Worm (Caenorhabditis elegans): ENCODE results near the gene ZK816.1.
A peak's percentile ranks its signal among the peaks of the same experiment; 100 is the strongest.

ZK816.1 gene

DNA sequence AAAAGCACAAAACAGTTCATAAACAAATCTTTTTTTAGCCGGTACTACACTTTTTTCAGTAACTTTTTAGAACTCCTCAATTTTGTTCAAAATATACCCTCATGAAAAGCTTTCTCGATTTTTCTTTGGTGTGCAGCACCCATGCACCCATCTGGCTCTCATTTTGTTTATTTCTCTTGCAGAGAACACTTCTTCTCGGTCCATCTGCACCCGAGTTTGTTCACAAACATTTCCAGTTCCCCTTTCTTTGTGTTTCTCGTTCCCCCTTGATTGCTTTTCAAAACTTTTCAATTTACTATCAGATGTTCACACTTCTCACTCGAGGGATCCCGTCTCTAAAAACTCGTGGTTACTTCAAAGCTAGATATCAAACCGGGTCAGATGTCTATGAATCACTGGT, 42.0 kb downstream of the ZK816.1 start, which contains the start of gene slcf-2:
slcf-2 (plus strand) TSS at position 301 of the 400 bp plus-strand sequence.
- TF ChIP-seq lin-13 (tag; optimal IDR thresholded peaks at IDR 0.05): no peak
- TF ChIP-seq sptf-1 (tag; optimal IDR thresholded peaks at IDR 0.05): no peak
- TF ChIP-seq zip-8 (tag; optimal IDR thresholded peaks at IDR 0.05): no peak
- no peak for TF ChIP-seq nhr-76 (tag; optimal IDR thresholded peaks at IDR 0.05)
- TF ChIP-seq elt-3 (tag; optimal IDR thresholded peaks at IDR 0.05): no peak
- no peak for TF ChIP-seq unc-39 (tag; optimal IDR thresholded peaks at IDR 0.05)
- TF ChIP-seq M03D4.4 (tag; optimal IDR thresholded peaks at IDR 0.05): no peak
- no peak for TF ChIP-seq ces-1 (GFP tag; optimal IDR thresholded peaks at IDR 0.05)

ce11 chrX:3396735-3397134, 45.2 kb downstream of the ZK816.1 start:
- TF ChIP-seq elt-1 (tag; optimal IDR thresholded peaks at IDR 0.05; ENCODE audit: borderline replicate concordance, insufficient read depth) (peak; percentile 83), lsy-2 (tag; optimal IDR thresholded peaks at IDR 0.05) (no peak)

- TF ChIP-seq lin-32 (GFP tag; optimal IDR thresholded peaks at IDR 0.05): no peak
- no peak for TF ChIP-seq ham-2 (GFP tag; optimal IDR thresholded peaks at IDR 0.05)
- no peak for TF ChIP-seq lsy-2 (tag; optimal IDR thresholded peaks at IDR 0.05)
- TF ChIP-seq ztf-11 (tag; optimal IDR thresholded peaks at IDR 0.05): no peak
- no peak for TF ChIP-seq drap-1 (GFP tag; optimal IDR thresholded peaks at IDR 0.05)
- TF ChIP-seq lin-13 (tag; optimal IDR thresholded peaks at IDR 0.05): no peak
- no peak for TF ChIP-seq mep-1 (tag; optimal IDR thresholded peaks at IDR 0.05)
- TF ChIP-seq unc-120 (tag; optimal IDR thresholded peaks at IDR 0.05; ENCODE audit: poor library complexity, severe bottlenecking): no peak
- TF ChIP-seq sptf-1 (tag; optimal IDR thresholded peaks at IDR 0.05): no peak
- no peak for TF ChIP-seq nhr-2 (tag; optimal IDR thresholded peaks at IDR 0.05)
- no peak for TF ChIP-seq tbx-8 (GFP tag; optimal IDR thresholded peaks at IDR 0.05)
- no peak for TF ChIP-seq ceh-83 (GFP tag; optimal IDR thresholded peaks at IDR 0.05)
- TF ChIP-seq snpc-4 (tag; optimal IDR thresholded peaks at IDR 0.05): no peak
- no peak for TF ChIP-seq ceh-43 (GFP tag; optimal IDR thresholded peaks at IDR 0.05)
- TF ChIP-seq mls-2 (tag; optimal IDR thresholded peaks at IDR 0.05): no peak
- no peak for TF ChIP-seq ceh-39 (tag; optimal IDR thresholded peaks at IDR 0.05)
- TF ChIP-seq nhr-237 (tag; optimal IDR thresholded peaks at IDR 0.05): no peak
- TF ChIP-seq nhr-28 (tag; optimal IDR thresholded peaks at IDR 0.05): no peak
- TF ChIP-seq nhr-12 (tag; optimal IDR thresholded peaks at IDR 0.05): no peak
- TF ChIP-seq hlh-1 (tag; optimal IDR thresholded peaks at IDR 0.05): no peak
Measured at ce11 chrX:3399917-3400316, 48.4 kb downstream of the ZK816.1 start, which contains the start of gene cht-1. cht-1 (minus strand) TSS chrX:3400017.

DNA sequence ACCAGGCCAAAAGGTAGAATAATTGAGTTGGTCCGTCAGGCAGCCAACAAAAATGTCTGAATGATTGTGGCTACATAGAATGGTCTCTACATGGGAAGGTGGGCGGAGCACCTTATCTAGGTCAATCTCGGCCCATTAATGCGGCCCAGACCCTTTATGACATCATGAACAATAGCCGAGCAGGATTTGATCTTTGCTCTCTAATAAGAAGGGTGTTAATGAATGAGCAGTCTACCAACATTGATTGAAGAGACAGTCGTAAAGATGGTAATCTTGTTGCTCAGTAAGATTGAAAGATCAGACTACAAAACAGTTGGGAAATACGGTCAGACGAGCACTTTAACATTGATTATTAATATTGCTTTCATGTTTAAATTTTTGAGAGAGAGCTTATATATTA, 48.9 kb downstream of the ZK816.1 start:
- peak; percentile 76 for TF ChIP-seq elt-1 (tag; optimal IDR thresholded peaks at IDR 0.05; ENCODE audit: borderline replicate concordance, insufficient read depth)
- no peak for TF ChIP-seq mab-5 (tag; optimal IDR thresholded peaks at IDR 0.05)
- no peak for TF ChIP-seq ham-2 (GFP tag; optimal IDR thresholded peaks at IDR 0.05)
- TF ChIP-seq lin-32 (GFP tag; optimal IDR thresholded peaks at IDR 0.05): no peak
- peak; percentile 86 for TF ChIP-seq nhr-2 (tag; optimal IDR thresholded peaks at IDR 0.05)
- no peak for TF ChIP-seq ceh-83 (GFP tag; optimal IDR thresholded peaks at IDR 0.05)
- TF ChIP-seq snpc-4 (tag; optimal IDR thresholded peaks at IDR 0.05): no peak
- TF ChIP-seq drap-1 (GFP tag; optimal IDR thresholded peaks at IDR 0.05): no peak
- no peak for TF ChIP-seq ceh-39 (tag; optimal IDR thresholded peaks at IDR 0.05)

DNA sequence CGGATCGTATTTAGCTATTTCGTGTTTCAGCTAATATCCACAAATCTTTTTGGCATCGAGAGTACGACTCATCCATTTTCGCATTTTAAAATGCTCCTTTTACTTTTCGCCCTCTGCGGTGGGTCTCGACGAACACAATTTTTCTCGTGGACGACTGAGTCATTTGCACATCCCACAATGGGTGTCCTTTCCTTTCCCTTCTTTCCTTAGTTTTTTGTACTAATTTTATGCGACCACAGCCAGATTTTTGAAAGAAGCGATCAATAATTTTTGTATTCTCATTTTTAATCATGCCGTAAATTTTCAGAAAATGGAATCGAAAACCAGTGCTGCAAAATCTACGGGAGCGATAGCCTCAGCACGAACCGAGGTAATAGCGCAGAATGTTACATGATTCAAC, 50.2 kb downstream of the ZK816.1 start, which contains the start of gene C04F6.9:
C04F6.9 (plus strand) TSS at position 301 of the 400 bp plus-strand sequence.
- TF ChIP-seq mab-5 (tag; optimal IDR thresholded peaks at IDR 0.05) (no peak), tbx-8 (GFP tag; optimal IDR thresholded peaks at IDR 0.05) (no peak), bed-3 (GFP tag; optimal IDR thresholded peaks at IDR 0.05) (no peak), ceh-43 (GFP tag; optimal IDR thresholded peaks at IDR 0.05) (no peak), elt-3 (tag; optimal IDR thresholded peaks at IDR 0.05) (no peak), nhr-76 (tag; optimal IDR thresholded peaks at IDR 0.05) (no peak)

ce11 chrX:3403195-3403594, 51.7 kb downstream of the ZK816.1 start, which contains the start of gene vit-5:
vit-5 (plus strand) TSS chrX:3403471.
- TF ChIP-seq M03D4.4 (tag; optimal IDR thresholded peaks at IDR 0.05): no peak

All from whole organism, mixed stage, embryonic.